Worm (Caenorhabditis elegans): ENCODE measurements around the gene afmd-2.
A peak's percentile ranks its signal among the peaks of the same experiment; 100 is the strongest.

Gene afmd-2

DNA sequence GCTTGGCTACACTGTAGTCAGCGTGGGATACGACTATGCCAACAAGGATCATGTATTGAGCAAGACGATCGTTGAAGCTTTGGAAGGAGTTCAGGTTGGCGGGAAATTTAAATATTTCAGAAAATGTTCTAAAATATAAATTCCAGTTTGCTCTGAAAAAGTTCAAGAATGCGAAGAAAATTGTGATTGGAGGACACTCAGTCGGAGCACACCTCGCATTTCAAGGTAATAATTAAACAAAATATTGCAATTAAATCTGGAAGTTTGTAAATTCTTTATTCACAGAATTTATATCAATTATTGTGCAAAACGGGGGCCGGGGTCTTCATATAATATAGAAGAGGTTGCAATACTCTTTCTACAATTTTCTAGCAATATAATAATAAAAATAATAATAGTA is 1.0 kb downstream of the afmd-2 start:
- no peak for TF ChIP-seq him-1 (tag; optimal IDR thresholded peaks at IDR 0.05)
- no peak for TF ChIP-seq W03F9.2 (tag; optimal IDR thresholded peaks at IDR 0.05)
- no peak for TF ChIP-seq dao-5 (tag; optimal IDR thresholded peaks at IDR 0.05)

DNA sequence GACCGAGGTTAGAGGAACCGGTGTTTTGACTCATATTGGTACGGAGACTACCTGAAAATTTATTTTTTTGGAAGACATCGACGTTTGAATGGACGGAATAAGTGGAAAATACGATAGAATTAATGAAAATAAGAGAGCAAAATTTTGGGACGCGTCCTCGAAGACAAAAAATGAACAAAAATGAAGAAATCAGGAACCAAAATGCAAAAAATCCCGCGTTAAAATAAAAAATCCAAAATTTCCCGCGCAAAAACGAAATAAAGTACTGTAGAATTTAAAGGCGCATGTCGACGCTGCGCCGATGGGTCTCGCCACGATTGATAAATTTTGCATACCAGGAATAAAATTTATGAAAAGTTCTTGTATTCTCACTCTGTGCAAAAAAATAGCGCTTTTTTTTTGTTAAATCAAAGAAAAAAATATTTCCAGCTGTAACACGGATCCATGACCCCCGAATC is 3.1 kb downstream of the afmd-2 start, which contains the start of gene puf-3:
Gene puf-3 (minus strand): TSS at position 51 of the 458 bp plus-strand sequence.
- no peak for TF ChIP-seq W03F9.2 (tag; optimal IDR thresholded peaks at IDR 0.05)
- TF ChIP-seq dao-5 (tag; optimal IDR thresholded peaks at IDR 0.05) = no peak
- TF ChIP-seq him-1 (tag; optimal IDR thresholded peaks at IDR 0.05) = no peak

DNA sequence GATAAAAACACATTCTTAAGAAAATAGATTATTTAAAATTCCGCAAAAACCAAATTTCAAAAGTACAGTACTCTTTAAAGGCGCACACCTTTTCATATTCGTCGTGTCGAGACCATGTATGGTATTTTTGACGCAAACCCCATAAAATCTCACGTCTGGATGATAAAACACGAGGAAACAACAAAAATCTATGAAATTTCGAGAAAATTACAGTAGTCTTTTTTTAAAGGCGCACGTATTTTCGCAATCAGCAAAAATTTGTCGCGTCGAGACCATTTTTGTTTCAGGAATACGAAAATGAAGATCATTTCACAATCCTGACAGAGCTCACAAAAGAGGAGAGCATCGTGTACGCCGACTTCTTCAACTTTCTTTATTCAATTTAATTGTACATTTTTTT is 4.0 kb downstream of the afmd-2 start:
- TF ChIP-seq dao-5 (tag; optimal IDR thresholded peaks at IDR 0.05) (no peak), W03F9.2 (tag; optimal IDR thresholded peaks at IDR 0.05) (no peak), him-1 (tag; optimal IDR thresholded peaks at IDR 0.05) (no peak)

DNA sequence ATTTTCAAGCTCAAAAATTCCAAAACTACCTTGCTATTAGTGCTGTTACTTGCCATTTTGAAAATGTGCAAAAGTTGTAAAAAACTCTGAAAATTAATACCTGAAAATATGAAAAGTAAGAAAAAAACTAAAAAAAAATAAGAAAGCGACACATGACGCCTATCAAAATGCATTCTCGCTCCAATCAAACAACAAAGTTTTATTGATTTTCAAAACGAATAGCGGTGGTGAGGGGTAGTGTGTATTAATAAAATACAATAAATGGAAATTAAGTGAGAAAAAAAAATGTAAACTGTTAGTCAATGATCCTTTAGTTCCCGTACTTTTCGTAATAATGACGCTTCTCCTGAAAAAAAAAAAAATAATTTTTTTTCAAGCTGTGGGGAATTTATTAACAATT is 12.8 kb downstream of the afmd-2 start, which contains the start of gene dcap-2:
Gene dcap-2 (minus strand): TSS at position 86 of the 400 bp plus-strand sequence.
- peak; percentile 33 for TF ChIP-seq W03F9.2 (tag; optimal IDR thresholded peaks at IDR 0.05)
- no peak for TF ChIP-seq him-1 (tag; optimal IDR thresholded peaks at IDR 0.05)
- TF ChIP-seq dao-5 (tag; optimal IDR thresholded peaks at IDR 0.05) = no peak

DNA sequence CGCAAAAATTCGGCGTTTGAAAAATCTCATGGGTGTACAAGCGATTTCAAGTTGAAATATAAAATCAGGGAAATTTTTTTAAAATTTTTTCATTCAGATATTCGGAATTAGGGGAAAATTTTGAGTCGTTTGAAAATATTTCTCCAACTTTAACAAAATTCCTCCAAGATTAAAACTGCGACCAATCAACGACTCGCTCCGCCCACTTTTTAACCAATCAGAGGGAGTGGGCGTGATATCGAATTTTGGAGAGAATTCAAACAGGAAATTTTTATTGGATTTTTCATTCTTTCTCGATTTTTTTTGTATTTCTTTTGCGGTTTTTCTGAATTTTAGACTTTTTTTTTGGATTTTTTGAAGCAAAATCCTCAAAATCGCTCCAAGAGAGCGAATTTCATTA is 16.2 kb downstream of the afmd-2 start:
- TF ChIP-seq W03F9.2 (tag; optimal IDR thresholded peaks at IDR 0.05) = no peak
- no peak for TF ChIP-seq dao-5 (tag; optimal IDR thresholded peaks at IDR 0.05)

DNA sequence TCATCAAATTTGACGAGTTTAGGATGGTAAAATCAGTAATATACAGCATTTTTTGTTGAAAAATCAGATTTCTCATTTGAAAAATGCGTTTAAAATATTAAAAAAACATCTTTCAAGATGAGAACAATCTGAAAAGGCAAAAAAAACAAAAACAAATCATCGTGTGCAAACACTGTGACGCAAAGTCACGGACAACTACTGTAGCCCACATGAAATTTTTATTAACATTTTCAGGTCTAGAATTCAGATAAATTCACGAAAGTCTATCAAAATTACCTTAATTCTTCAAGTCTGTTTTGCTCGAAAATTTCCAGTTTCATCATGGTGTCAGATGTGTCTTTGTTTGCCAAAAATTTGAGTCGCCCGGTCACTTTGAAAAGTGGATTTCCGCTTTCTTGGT is 29.9 kb downstream of the afmd-2 start:
- no peak for TF ChIP-seq W03F9.2 (tag; optimal IDR thresholded peaks at IDR 0.05)
- TF ChIP-seq him-1 (tag; optimal IDR thresholded peaks at IDR 0.05) = no peak
- no peak for TF ChIP-seq dao-5 (tag; optimal IDR thresholded peaks at IDR 0.05)

DNA sequence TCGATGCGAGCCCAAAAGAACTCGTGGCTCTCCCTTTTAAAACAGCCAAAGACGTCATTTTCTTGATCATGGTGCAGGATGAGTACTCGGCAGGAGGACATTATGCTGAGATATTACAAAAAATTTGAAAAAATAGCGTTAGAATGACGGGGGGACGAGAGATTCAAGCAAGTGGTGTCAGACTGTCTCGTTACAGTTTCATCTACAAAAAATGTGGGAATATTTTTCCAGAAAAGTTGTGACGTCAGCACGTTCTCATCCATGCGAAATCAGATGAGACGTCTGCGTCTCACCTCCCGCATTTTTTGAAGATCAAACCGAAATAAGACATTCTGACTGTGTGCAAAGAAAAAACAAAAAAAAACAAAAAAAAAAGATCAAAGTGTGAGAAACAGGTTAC is 31.1 kb downstream of the afmd-2 start, which contains the start of gene rsd-2:
Gene rsd-2 (minus strand): TSS at position 101 of the 400 bp plus-strand sequence.
- no peak for TF ChIP-seq dao-5 (tag; optimal IDR thresholded peaks at IDR 0.05)

DNA sequence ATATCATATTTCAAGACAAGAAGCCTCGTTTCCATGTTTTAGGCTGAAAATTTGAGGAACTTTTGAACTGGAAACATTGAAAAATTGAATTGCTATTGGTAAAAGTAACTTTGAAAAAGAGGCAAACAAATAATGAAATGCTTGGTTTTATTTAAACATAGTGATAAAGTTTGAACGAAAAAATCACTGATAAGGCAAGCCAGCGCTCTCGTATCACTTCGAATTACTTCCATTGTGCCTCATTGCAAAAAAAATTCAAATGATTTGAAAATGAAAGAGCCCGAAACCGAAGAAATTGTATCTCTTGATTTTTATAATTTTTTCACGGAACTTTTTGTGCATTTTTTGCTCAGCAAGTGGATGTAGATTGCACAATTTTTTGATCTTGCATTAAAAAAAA is 39.2 kb downstream of the afmd-2 start, which contains the start of gene F52G2.3:
Gene F52G2.3 (minus strand): TSS at position 43 of the 400 bp plus-strand sequence.
- TF ChIP-seq him-1 (tag; optimal IDR thresholded peaks at IDR 0.05) (no peak), W03F9.2 (tag; optimal IDR thresholded peaks at IDR 0.05) (no peak), dao-5 (tag; optimal IDR thresholded peaks at IDR 0.05) (no peak)

DNA sequence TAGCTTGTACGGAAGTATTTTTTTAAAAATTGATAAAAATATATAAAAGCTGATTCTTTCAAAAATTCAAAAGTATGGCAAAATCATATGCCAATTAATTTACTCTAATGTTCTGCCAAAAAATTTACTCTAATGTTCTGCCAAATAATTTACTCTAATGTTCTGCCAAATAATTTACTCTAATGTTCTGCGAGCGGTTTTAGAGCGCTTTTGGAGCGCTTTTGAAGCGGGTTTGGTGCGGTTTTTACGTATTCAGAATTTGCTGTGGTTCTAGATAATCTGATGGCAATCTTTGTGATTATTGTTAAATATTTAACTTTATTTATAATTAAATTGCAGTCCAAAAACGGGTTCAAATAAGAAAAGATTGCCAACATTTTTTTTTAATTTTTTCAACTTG is 40.3 kb downstream of the afmd-2 start:
- TF ChIP-seq W03F9.2 (tag; optimal IDR thresholded peaks at IDR 0.05) (no peak), him-1 (tag; optimal IDR thresholded peaks at IDR 0.05) (no peak), dao-5 (tag; optimal IDR thresholded peaks at IDR 0.05) (no peak)

DNA sequence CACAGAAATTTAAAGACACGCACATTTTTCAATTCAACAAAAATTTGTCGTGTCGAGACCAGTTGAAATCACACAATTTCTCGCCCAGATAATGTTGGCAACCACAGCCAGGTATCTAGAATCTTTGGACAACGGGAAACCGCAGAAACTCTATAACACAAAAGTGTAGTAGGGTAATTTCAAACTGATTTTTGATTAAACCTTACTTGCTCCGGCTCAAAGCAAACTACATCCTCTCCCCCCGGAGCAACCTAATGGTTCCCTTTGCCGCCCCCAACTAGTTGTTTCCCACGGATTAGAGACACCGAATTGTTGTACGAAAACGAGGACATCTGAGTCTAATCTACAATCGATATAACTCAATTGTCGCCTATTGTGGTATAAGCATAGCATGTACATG is 45.3 kb downstream of the afmd-2 start:
- TF ChIP-seq W03F9.2 (tag; optimal IDR thresholded peaks at IDR 0.05) (no peak), dao-5 (tag; optimal IDR thresholded peaks at IDR 0.05) (no peak), him-1 (tag; optimal IDR thresholded peaks at IDR 0.05) (no peak)

DNA sequence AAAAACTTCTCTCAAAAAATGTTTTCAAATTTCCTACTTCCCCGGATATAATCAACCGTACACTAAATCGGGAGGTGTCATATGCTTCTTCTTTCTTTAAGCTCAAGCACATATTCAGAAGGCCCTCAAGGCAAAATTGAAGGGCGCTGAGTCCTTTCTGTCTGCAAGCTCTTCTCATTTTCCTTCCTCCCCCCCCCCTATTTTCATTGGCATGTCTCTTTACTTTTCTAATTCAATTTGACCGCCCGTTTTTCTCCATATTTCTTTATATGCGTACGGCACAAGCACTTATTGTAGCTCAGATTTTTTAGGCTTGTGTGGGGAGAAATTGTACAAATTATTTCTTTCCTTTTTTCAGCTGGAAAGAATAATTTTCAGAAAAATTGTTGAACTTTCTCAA is 46.5 kb downstream of the afmd-2 start:
- no peak for TF ChIP-seq him-1 (tag; optimal IDR thresholded peaks at IDR 0.05)
- no peak for TF ChIP-seq W03F9.2 (tag; optimal IDR thresholded peaks at IDR 0.05)
- TF ChIP-seq dao-5 (tag; optimal IDR thresholded peaks at IDR 0.05) = no peak

DNA sequence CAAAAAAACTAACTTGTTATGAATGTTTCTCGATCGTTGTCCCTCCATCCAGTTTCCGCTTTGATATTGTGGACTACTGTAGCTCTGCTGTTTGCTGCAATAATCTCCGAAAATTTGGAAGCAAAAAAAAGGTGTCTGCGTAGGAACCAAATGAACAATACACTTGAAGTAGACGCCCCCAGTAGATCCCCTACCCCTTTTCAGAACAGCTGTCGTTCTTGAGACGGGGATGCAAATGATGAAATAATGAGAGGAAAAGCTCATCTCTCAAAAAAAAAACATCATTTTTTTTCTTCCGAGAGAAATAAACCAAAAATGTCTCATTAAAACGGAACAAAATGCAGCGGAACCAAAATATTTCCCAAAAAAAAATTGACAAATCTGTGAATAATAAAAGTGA is 48.4 kb downstream of the afmd-2 start:
- TF ChIP-seq dao-5 (tag; optimal IDR thresholded peaks at IDR 0.05) (no peak), him-1 (tag; optimal IDR thresholded peaks at IDR 0.05) (no peak), W03F9.2 (tag; optimal IDR thresholded peaks at IDR 0.05) (no peak)

DNA sequence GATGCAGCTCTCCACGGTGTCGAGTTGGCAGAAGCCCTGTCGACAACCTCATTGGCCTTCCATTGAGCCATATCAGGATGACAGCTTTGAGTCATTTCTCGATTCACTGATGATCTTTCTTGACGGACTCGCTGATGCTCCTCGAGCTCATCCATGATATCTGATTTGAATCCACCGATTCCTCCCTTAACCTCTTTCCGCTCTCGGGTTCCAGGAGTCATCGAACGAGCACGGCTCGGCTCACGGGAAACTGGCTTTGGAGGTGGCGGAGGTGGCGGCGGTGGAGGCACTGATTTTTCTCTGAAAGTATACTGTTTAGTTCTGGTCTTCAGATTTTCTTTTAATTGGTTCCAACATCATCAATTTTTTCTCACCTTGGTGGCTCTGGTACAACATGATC is 50.0 kb downstream of the afmd-2 start:
- TF ChIP-seq dao-5 (tag; optimal IDR thresholded peaks at IDR 0.05) = no peak
- no peak for TF ChIP-seq W03F9.2 (tag; optimal IDR thresholded peaks at IDR 0.05)
- TF ChIP-seq him-1 (tag; optimal IDR thresholded peaks at IDR 0.05) = no peak

DNA sequence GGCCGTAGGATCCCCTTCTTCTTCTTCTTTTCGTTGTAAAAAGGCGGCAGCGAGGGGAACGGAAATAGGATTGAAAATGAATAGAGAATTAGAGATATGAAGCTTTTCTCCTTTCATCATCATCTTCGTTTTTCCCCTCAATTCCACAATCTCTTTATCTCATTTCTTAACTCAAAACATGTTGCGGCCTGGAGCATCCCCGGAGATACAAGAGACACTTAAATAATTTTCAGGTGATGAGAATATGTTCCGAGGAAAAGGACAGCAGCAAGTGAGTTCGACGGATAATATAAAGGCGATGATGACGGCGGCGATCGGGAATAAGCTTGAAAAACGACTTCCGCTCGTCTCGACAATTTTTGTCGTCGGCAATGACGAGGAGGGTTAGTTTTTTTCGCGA is 52.6 kb downstream of the afmd-2 start, which contains the start of the genes Y45F10B.13 and qui-1:
Gene Y45F10B.13 (minus strand): TSS at position 101 of the 400 bp plus-strand sequence.
Gene qui-1 (plus strand): TSS at position 233 of the 400 bp plus-strand sequence.
- TF ChIP-seq him-1 (tag; optimal IDR thresholded peaks at IDR 0.05) (no peak), dao-5 (tag; optimal IDR thresholded peaks at IDR 0.05) (no peak), W03F9.2 (tag; optimal IDR thresholded peaks at IDR 0.05) (no peak)
